Worm (Caenorhabditis elegans): ENCODE data around the gene mmcm-1.

ce11 chrIII:3954220-3954619 is 46.7 kb upstream of the mmcm-1 start:
- TF ChIP-seq him-1 (tag; optimal IDR thresholded peaks at IDR 0.05) (no peak), dao-5 (tag; optimal IDR thresholded peaks at IDR 0.05) (no peak)
